Fruit fly (Drosophila melanogaster): Measurements from ENCODE around the gene CG6675.

CG6675 gene

DNA sequence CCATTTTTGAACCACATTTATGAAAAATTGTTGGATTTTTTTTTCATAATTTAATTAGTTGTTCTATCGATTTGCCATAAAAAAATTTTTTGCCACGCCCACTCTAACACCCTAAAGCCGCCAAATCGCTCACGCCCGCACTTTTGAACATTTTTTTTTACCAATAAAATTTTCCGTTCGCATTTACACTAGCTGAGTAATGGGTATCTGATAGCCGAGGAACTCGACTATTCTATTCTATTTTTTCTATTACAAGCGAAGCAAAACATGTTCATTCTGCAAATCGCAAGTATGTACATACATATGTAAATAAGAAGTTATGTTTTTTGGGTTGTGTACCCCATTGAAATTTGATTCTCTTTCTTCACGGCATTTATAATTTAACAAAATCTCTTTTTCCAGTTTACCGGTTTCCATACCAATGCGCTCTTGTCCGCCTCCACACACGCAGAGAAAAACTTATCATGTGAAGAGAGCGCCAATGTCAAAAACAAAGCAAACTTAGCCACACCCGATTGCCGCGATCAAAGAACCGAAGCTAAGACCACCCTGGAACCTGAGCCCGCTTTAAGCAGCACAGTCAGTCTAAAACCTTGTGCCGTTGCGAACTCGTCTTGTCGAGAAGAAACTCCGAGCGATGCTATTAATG is 36.6 kb downstream of the CG6675 start:
- TF ChIP-seq HLH106 (tag; optimal IDR thresholded peaks at IDR 0.05), result no peak
- no peak for TF ChIP-seq usp (GFP tag; optimal IDR thresholded peaks at IDR 0.05)
- no peak for TF ChIP-seq Jra (GFP tag; optimal IDR thresholded peaks at IDR 0.05)
- peak; percentile 72 for TF ChIP-seq Dfd (GFP tag; optimal IDR thresholded peaks at IDR 0.05)

DNA sequence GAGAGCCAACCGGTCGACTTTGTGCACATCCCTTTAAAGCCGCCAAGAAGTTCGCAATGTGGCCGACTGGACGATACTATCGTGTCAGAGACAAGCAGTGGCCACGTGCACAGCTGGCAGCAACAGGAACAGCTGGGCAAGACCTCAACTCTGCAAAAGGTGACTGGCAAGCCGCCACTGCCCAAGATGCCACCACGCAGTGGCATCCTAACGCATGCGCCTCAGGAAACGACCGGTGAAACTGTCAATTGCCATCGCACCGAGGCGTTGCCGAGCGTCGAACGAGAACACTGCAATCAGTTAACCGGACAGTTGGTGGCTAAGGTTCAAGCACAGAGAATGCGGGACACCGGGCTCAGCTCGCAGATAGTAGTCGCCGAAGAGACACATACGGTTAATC is 37.5 kb downstream of the CG6675 start:
- no peak for TF ChIP-seq usp (GFP tag; optimal IDR thresholded peaks at IDR 0.05)
- no peak for TF ChIP-seq Myc (optimal IDR thresholded peaks at IDR 0.05)
- no peak for TF ChIP-seq foxo (GFP tag; optimal IDR thresholded peaks at IDR 0.05)
- TF ChIP-seq CrebA (GFP tag; optimal IDR thresholded peaks at IDR 0.05; ENCODE audit: borderline replicate concordance), result no peak
- peak; percentile 8 for TF ChIP-seq Dif (GFP tag; optimal IDR thresholded peaks at IDR 0.05; ENCODE audit: partially characterized antibody)

DNA sequence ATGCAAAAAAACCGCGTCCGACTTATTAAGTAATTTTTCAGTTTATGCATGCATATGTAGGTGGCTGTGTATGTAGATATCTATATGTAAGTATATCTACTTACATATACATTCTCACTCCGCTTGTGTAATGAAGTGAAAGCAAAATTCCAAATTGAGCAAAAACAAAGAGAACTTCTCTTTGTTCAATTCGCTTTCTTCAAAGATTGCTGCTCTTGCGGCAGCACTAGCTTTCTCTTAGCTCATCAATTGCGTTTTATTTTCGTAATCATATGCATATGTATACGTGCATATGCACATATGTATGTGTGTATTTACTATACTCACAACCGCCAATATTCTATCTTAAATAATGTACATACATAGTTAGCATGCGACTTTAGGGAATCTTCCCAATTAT is 39.9 kb downstream of the CG6675 start:
- no peak for TF ChIP-seq foxo (GFP tag; optimal IDR thresholded peaks at IDR 0.05)
- TF ChIP-seq sage (GFP tag; optimal IDR thresholded peaks at IDR 0.05), result peak; percentile 64
- no peak for TF ChIP-seq tai (GFP tag; optimal IDR thresholded peaks at IDR 0.05)
- peak; percentile 7 for TF ChIP-seq dl (GFP tag; optimal IDR thresholded peaks at IDR 0.05; ENCODE audit: insufficient read depth in 1 of 2, partially characterized antibody in 2 of 2)

DNA sequence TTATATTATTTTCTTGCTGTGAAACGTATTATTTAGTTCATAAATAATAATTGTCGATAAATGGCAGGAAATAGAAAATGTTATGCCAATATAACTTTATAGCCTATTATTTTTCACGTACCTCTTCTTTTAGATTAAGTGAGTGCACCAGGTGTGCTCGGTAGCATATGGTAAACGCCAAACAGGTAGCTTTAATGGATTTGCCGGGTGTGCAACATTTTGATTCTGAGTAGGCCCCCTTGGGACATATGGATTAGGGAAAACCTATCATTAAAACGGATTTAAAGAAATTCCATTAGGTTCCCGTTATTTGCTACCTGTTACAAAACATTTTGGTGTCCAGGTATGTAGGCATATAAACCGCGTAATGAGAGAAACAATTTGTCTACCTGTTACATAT is 42.6 kb downstream of the CG6675 start, which contains the start of gene dunk:
dunk (plus strand) TSS at position 301 of the 400 bp plus-strand sequence.
- TF ChIP-seq Vsx2 (GFP tag; optimal IDR thresholded peaks at IDR 0.05; ENCODE audit: partially characterized antibody), result no peak
- no peak for TF ChIP-seq Jra (GFP tag; optimal IDR thresholded peaks at IDR 0.05)
- TF ChIP-seq CG9705 (GFP tag; optimal IDR thresholded peaks at IDR 0.05), result no peak
- TF ChIP-seq lola (GFP tag; optimal IDR thresholded peaks at IDR 0.05), result no peak

DNA sequence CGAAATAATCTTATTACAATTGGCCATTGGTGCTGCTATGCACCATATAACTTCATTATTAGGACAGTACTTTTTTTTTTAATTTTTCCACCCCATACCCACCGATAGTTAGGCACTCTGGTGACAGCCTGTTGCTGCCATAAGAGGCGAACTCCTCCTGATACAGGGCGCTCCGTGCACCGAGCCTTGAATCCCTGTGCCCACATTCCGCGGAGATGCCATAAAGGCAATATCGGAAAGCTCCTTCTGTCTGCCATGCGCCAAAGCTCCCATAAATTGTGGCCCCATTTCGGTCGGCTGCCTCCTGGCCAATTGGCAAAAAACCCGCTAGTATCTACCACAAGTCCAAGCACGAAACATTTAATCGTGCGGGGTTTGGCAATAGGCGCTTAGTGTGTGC is 44.5 kb downstream of the CG6675 start:
- TF ChIP-seq sage (GFP tag; optimal IDR thresholded peaks at IDR 0.05) (no peak), dmrt93B (GFP tag; optimal IDR thresholded peaks at IDR 0.05) (no peak), psq (GFP tag; optimal IDR thresholded peaks at IDR 0.05) (no peak), Hr78 (GFP tag; optimal IDR thresholded peaks at IDR 0.05) (no peak), dsf (GFP tag; optimal IDR thresholded peaks at IDR 0.05; ENCODE audit: borderline replicate concordance) (no peak), N (GFP tag; optimal IDR thresholded peaks at IDR 0.05) (no peak), OdsH (GFP tag; optimal IDR thresholded peaks at IDR 0.05) (no peak), Hr83 (GFP tag; optimal IDR thresholded peaks at IDR 0.05; ENCODE audit: poor library complexity, severe bottlenecking) (no peak), ey (GFP tag; optimal IDR thresholded peaks at IDR 0.05) (no peak), pan (optimal IDR thresholded peaks at IDR 0.05) (no peak), rgr (GFP tag; optimal IDR thresholded peaks at IDR 0.05) (no peak), CG9705 (GFP tag; optimal IDR thresholded peaks at IDR 0.05) (no peak)

DNA sequence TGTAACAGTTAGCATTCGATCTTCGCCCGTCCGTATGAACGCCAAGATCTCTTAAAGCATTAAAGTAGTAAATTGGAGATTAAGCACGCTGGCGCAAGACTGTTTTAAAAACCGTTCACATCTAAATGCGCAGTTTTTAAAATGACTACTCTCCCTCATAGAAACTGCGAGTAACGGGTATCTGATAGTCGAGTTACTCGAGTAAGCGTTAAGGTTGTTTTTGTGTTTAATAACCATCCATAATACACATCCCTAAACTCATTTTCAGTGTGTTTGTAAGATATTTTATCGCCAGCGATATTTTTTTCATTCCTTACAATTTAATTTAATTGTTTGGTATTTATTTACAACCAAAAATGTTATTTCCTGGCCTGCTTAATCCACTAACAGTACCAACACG is 51.0 kb downstream of the CG6675 start:
- no peak for TF ChIP-seq tai (GFP tag; optimal IDR thresholded peaks at IDR 0.05)
- no peak for TF ChIP-seq brk (GFP tag; optimal IDR thresholded peaks at IDR 0.05)
- TF ChIP-seq Hr78 (GFP tag; optimal IDR thresholded peaks at IDR 0.05), result no peak
- TF ChIP-seq foxo (GFP tag; optimal IDR thresholded peaks at IDR 0.05), result no peak
- no peak for TF ChIP-seq Abd-B (GFP tag; optimal IDR thresholded peaks at IDR 0.05)
- TF ChIP-seq sv (GFP tag; optimal IDR thresholded peaks at IDR 0.05), result no peak
- TF ChIP-seq ey (GFP tag; optimal IDR thresholded peaks at IDR 0.05), result no peak
- no peak for TF ChIP-seq sage (GFP tag; optimal IDR thresholded peaks at IDR 0.05)
- TF ChIP-seq fru (GFP tag; optimal IDR thresholded peaks at IDR 0.05), result no peak
- TF ChIP-seq rgr (GFP tag; optimal IDR thresholded peaks at IDR 0.05), result no peak
- TF ChIP-seq br (GFP tag; optimal IDR thresholded peaks at IDR 0.05), result no peak
- no peak for TF ChIP-seq Myc (optimal IDR thresholded peaks at IDR 0.05)
- TF ChIP-seq Dfd (GFP tag; optimal IDR thresholded peaks at IDR 0.05), result no peak
- no peak for TF ChIP-seq psq (GFP tag; optimal IDR thresholded peaks at IDR 0.05)
- TF ChIP-seq lola (GFP tag; optimal IDR thresholded peaks at IDR 0.05), result no peak
- TF ChIP-seq jim (GFP tag; optimal IDR thresholded peaks at IDR 0.05), result no peak
- TF ChIP-seq dsf (GFP tag; optimal IDR thresholded peaks at IDR 0.05; ENCODE audit: borderline replicate concordance), result no peak
- no peak for TF ChIP-seq CrebA (GFP tag; optimal IDR thresholded peaks at IDR 0.05; ENCODE audit: borderline replicate concordance)
- TF ChIP-seq h (GFP tag; optimal IDR thresholded peaks at IDR 0.05), result no peak
- no peak for TF ChIP-seq OdsH (GFP tag; optimal IDR thresholded peaks at IDR 0.05)
